Fruit fly (Drosophila melanogaster): ENCODE results near the gene Ir76a.

Gene Ir76a

DNA sequence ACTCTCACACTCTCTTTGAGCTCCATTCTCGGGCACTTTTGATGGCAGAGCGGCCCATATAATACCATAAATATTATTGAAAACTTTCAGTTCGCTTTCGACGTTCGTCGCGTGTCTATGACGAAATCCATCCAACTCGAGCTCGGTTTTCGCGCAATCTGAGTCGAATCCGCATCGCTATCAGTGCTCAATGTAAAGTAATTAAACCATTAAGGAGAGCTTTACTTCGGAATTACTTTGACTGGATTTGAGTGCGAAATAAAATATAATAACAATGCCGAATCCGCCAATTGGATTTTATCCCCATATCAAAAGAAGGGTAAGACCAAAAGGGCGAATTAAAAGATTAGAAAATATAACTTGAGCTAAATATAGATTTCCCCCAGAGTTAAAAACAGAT lies 49.0 kb downstream of the Ir76a start:
- no peak for TF ChIP-seq noc (tag; optimal IDR thresholded peaks at IDR 0.05)
